Worm (Caenorhabditis elegans) whole organism, mixed stage, embryonic: ENCODE data around the gene T04F3.5.

Experiments used
- M03D4.4 ChIP-seq: sonication (generic microtip); optimal IDR thresholded peaks from 2 replicates; lab custom pipeline; 2017; ENCODE audit warnings: mild to moderate bottlenecking, missing genetic modification characterization, missing compliant biosample characterization
- bed-3 ChIP-seq: fragments of 200-800 bp; sonication (Bioruptor generic); optimal IDR thresholded peaks from 3 replicates; lab custom pipeline; 2018; ENCODE audit warnings: mild to moderate bottlenecking, missing genetic modification characterization, moderate library complexity, missing compliant biosample characterization
- blmp-1 ChIP-seq: fragments of 150-350 bp; optimal IDR thresholded peaks from 2 replicates; lab custom pipeline; 2014; ENCODE audit warnings: missing biosample characterization, missing genetic modification characterization
- ceh-39 ChIP-seq: fragments of 150-350 bp; optimal IDR thresholded peaks from 2 replicates; lab custom pipeline; 2014; ENCODE audit warnings: missing biosample characterization, missing genetic modification characterization
- ceh-43 ChIP-seq: fragments of 200-800 bp; sonication (Bioruptor generic); optimal IDR thresholded peaks from 2 replicates; lab custom pipeline; 2018; ENCODE audit warnings: mild to moderate bottlenecking, missing genetic modification characterization, moderate library complexity, missing compliant biosample characterization
- ceh-83 ChIP-seq: fragments of 200-800 bp; sonication (Bioruptor generic); optimal IDR thresholded peaks from 2 replicates; lab custom pipeline; 2018; ENCODE audit warnings: mild to moderate bottlenecking, missing genetic modification characterization, missing compliant biosample characterization
- ces-1 ChIP-seq: fragments of 150-350 bp; optimal IDR thresholded peaks from 2 replicates; lab custom pipeline; 2014; ENCODE audit warnings: missing biosample characterization, missing genetic modification reagents, missing genetic modification characterization
- drap-1 ChIP-seq: fragments of 200-800 bp; sonication (Bioruptor generic); optimal IDR thresholded peaks from 3 replicates; lab custom pipeline; 2018; ENCODE audit warnings: mild to moderate bottlenecking, missing genetic modification characterization, missing compliant biosample characterization
- elt-1 ChIP-seq: sonication (generic microtip); optimal IDR thresholded peaks from 2 replicates; lab custom pipeline; 2017; ENCODE audit warnings: missing genetic modification characterization, mild to moderate bottlenecking, missing compliant biosample characterization, antibody characterized with exemption, moderate library complexity, borderline replicate concordance; ENCODE audit not compliant: insufficient read depth
- elt-3 ChIP-seq: fragments of 150-350 bp; optimal IDR thresholded peaks from 2 replicates; lab custom pipeline; 2014; ENCODE audit warnings: missing biosample characterization, missing genetic modification characterization
- flh-1 ChIP-seq: fragments of 200-800 bp; sonication (Bioruptor generic); optimal IDR thresholded peaks from 2 replicates; lab custom pipeline; 2018; ENCODE audit warnings: mild to moderate bottlenecking, missing genetic modification characterization, moderate library complexity, missing compliant biosample characterization
- ham-2 ChIP-seq: fragments of 200-800 bp; sonication (Bioruptor generic); optimal IDR thresholded peaks from 2 replicates; lab custom pipeline; 2018; ENCODE audit warnings: mild to moderate bottlenecking, missing genetic modification characterization, missing compliant biosample characterization
- hlh-1 ChIP-seq: fragments of 150-350 bp; optimal IDR thresholded peaks from 2 replicates; lab custom pipeline; 2014; ENCODE audit warnings: missing biosample characterization, missing genetic modification reagents, missing genetic modification characterization
- lin-13 ChIP-seq: fragments of 150-350 bp; optimal IDR thresholded peaks from 2 replicates; lab custom pipeline; 2014; ENCODE audit warnings: missing biosample characterization, missing genetic modification characterization
- lin-32 ChIP-seq: fragments of 200-800 bp; sonication (Bioruptor generic); optimal IDR thresholded peaks from 2 replicates; lab custom pipeline; 2018; ENCODE audit warnings: mild to moderate bottlenecking, missing genetic modification characterization, missing compliant biosample characterization
- lsy-2 ChIP-seq: fragments of 150-350 bp; optimal IDR thresholded peaks from 2 replicates; lab custom pipeline; 2014; ENCODE audit warnings: missing biosample characterization, missing genetic modification characterization
- mep-1 ChIP-seq: fragments of 150-350 bp; optimal IDR thresholded peaks from 2 replicates; lab custom pipeline; 2017; ENCODE audit warnings: missing biosample characterization, missing genetic modification reagents, missing genetic modification characterization, inconsistent platforms
- mls-2 ChIP-seq: sonication (generic microtip); optimal IDR thresholded peaks from 2 replicates; lab custom pipeline; 2016; ENCODE audit warnings: mild to moderate bottlenecking, missing genetic modification characterization, moderate library complexity, missing compliant biosample characterization
- nhr-12 ChIP-seq: fragments of 150-350 bp; optimal IDR thresholded peaks from 2 replicates; lab custom pipeline; 2014; ENCODE audit warnings: missing biosample characterization, missing genetic modification characterization
- nhr-2 ChIP-seq: fragments of 150-350 bp; optimal IDR thresholded peaks from 2 replicates; lab custom pipeline; 2014; ENCODE audit warnings: missing biosample characterization, missing genetic modification characterization
- nhr-237 ChIP-seq: fragments of 150-350 bp; optimal IDR thresholded peaks from 2 replicates; lab custom pipeline; 2014; ENCODE audit warnings: missing biosample characterization, missing genetic modification characterization
- nhr-28 ChIP-seq: fragments of 150-350 bp; optimal IDR thresholded peaks from 2 replicates; lab custom pipeline; 2014; ENCODE audit warnings: missing biosample characterization, missing genetic modification characterization
- nhr-76 ChIP-seq: sonication (generic microtip); optimal IDR thresholded peaks from 2 replicates; lab custom pipeline; 2017; ENCODE audit warnings: missing biosample characterization, missing genetic modification characterization
- snpc-4 ChIP-seq: fragments of 150-350 bp; optimal IDR thresholded peaks from 2 replicates; lab custom pipeline; 2014; ENCODE audit warnings: missing biosample characterization, missing genetic modification characterization
- sptf-1 ChIP-seq: sonication (generic microtip); optimal IDR thresholded peaks from 2 replicates; lab custom pipeline; 2017; ENCODE audit warnings: mild to moderate bottlenecking, missing genetic modification characterization, moderate library complexity, missing compliant biosample characterization
- unc-120 ChIP-seq: sonication (generic microtip); optimal IDR thresholded peaks from 2 replicates; lab custom pipeline; 2017; ENCODE audit warnings: missing genetic modification characterization, missing compliant biosample characterization; ENCODE audit not compliant: poor library complexity, severe bottlenecking
- unc-39 ChIP-seq: fragments of 150-350 bp; optimal IDR thresholded peaks from 2 replicates; lab custom pipeline; 2014; ENCODE audit warnings: missing biosample characterization, missing genetic modification characterization
- unc-62 ChIP-seq: fragments of 150-350 bp; optimal IDR thresholded peaks from 2 replicates; lab custom pipeline; 2014; ENCODE audit warnings: missing biosample characterization, missing genetic modification reagents, missing genetic modification characterization
- zip-8 ChIP-seq: fragments of 150-350 bp; optimal IDR thresholded peaks from 2 replicates; lab custom pipeline; 2014; ENCODE audit warnings: missing biosample characterization, missing genetic modification characterization
- ztf-11 ChIP-seq: fragments of 150-350 bp; optimal IDR thresholded peaks from 2 replicates; lab custom pipeline; 2014; ENCODE audit warnings: missing biosample characterization, missing genetic modification characterization

Gene T04F3.5

DNA sequence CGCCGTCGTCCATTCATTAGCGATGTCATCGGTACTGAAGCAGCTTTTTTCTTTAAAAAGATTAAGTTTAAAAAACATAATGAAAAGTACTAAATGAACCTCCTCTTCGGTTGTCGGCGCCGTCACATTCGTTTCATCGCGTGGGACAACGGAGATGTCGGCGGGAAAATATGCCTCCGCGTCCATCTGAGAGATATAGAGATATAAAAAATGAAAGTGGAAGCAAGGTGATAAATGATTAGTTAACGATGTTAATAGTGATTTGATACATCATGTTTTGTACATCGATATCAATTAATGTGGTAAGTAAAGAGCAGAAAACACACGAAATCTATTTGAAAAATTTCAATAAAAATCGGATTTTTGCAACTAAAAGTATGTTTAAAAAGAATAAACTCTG lies 26.8 kb downstream of the T04F3.5 start, which contains the start of gene F55A11.7:
F55A11.7 (minus strand) TSS at position 186 of the 400 bp plus-strand sequence.
- TF ChIP-seq unc-39 (no peak), blmp-1 (no peak), ceh-83 (GFP tag; lab: Kevin White, UChicago) (no peak), bed-3 (GFP tag; lab: Kevin White, UChicago) (no peak)

- TF ChIP-seq M03D4.4 (tag; lab: Kevin White, UChicago) = no peak
- no peak for TF ChIP-seq nhr-76 (tag; lab: Kevin White, UChicago)
- TF ChIP-seq elt-3 (tag; lab: Kevin White, UChicago) = no peak
- TF ChIP-seq mls-2 (tag; lab: Kevin White, UChicago) = no peak
- TF ChIP-seq flh-1 (GFP tag; lab: Kevin White, UChicago) = no peak
- TF ChIP-seq lin-13 (tag; lab: Kevin White, UChicago) = no peak
- no peak for TF ChIP-seq unc-62 (GFP tag; lab: Kevin White, UChicago)
- TF ChIP-seq ham-2 = no peak
- TF ChIP-seq nhr-12 (tag; lab: Kevin White, UChicago) = no peak
- no peak for TF ChIP-seq ceh-39 (tag; lab: Kevin White, UChicago)
- no peak for TF ChIP-seq lin-32
- no peak for TF ChIP-seq drap-1 (GFP tag; lab: Kevin White, UChicago)
- no peak for TF ChIP-seq nhr-2
- TF ChIP-seq snpc-4 (tag; lab: Kevin White, UChicago) = no peak
- no peak for TF ChIP-seq mep-1 (tag; lab: Kevin White, UChicago)
- no peak for TF ChIP-seq unc-120 (tag; lab: Kevin White, UChicago)
- TF ChIP-seq blmp-1 = no peak
- no peak for TF ChIP-seq nhr-28 (tag; lab: Kevin White, UChicago)
Measured at ce11 chrV:11787742-11788238, 27.3 kb downstream of the T04F3.5 start, which contains the start of gene F55A11.8. TSS of gene F55A11.8 (plus strand) at chrV:11788188.

- no peak for TF ChIP-seq nhr-12 (tag; lab: Kevin White, UChicago)
- TF ChIP-seq ceh-43 (GFP tag; lab: Kevin White, UChicago) = no peak
- no peak for TF ChIP-seq drap-1 (GFP tag; lab: Kevin White, UChicago)
- TF ChIP-seq M03D4.4 (tag; lab: Kevin White, UChicago) = no peak
- TF ChIP-seq lin-32 = no peak
- TF ChIP-seq lin-13 (tag; lab: Kevin White, UChicago) = no peak
- TF ChIP-seq nhr-237 (tag; lab: Kevin White, UChicago) = no peak
- no peak for TF ChIP-seq nhr-76 (tag; lab: Kevin White, UChicago)
- TF ChIP-seq unc-39 = no peak
- TF ChIP-seq zip-8 (tag; lab: Kevin White, UChicago) = no peak
- no peak for TF ChIP-seq lsy-2 (tag; lab: Kevin White, UChicago)
- no peak for TF ChIP-seq ces-1 (GFP tag; lab: Kevin White, UChicago)
- no peak for TF ChIP-seq sptf-1 (tag; lab: Kevin White, UChicago)
- no peak for TF ChIP-seq mep-1 (tag; lab: Kevin White, UChicago)
- TF ChIP-seq mls-2 (tag; lab: Kevin White, UChicago) = no peak
- no peak for TF ChIP-seq nhr-28 (tag; lab: Kevin White, UChicago)
Measured at ce11 chrV:11789474-11789873, 29.0 kb downstream of the T04F3.5 start, which contains the start of gene D2023.1. TSS of gene D2023.1 (plus strand) at chrV:11789550.

ce11 chrV:11794172-11794571 lies 33.7 kb downstream of the T04F3.5 start:
- no peak for TF ChIP-seq nhr-12 (tag; lab: Kevin White, UChicago)
- TF ChIP-seq bed-3 (GFP tag; lab: Kevin White, UChicago) = no peak
- no peak for TF ChIP-seq elt-3 (tag; lab: Kevin White, UChicago)
- no peak for TF ChIP-seq hlh-1 (tag; lab: Kevin White, UChicago)
- no peak for TF ChIP-seq flh-1 (GFP tag; lab: Kevin White, UChicago)

DNA sequence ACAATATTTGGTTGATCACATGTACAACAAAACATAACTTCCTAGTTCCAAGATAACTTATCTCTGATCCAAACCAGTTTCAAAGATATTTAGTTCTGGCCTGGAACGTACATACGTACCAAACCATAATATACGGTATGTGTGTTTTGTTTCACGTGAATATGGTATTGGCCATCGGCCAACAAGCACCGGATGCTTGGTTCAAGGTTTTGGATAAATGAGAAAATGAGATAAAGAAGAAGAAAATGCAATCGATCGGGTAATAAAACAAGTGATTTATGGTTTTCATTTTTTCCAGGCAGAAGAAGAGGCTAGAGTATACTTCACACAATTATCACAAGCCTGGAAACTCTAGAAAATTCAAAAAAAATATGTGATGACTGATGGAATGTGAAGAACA lies 34.9 kb downstream of the T04F3.5 start:
- TF ChIP-seq elt-1 = no peak
- TF ChIP-seq ceh-43 (GFP tag; lab: Kevin White, UChicago) = no peak
- no peak for TF ChIP-seq ztf-11
- no peak for TF ChIP-seq ces-1 (GFP tag; lab: Kevin White, UChicago)
- TF ChIP-seq, all 35 proteins: peak for 0
